Worm (Caenorhabditis elegans): Measurements from ENCODE around the gene msp-51.

ce11 chrIV:5290547-5290946, 4.6 kb downstream of the msp-51 start, which contains the start of gene nlp-47:
- TF ChIP-seq nhr-28 (tag; optimal IDR thresholded peaks at IDR 0.05) (no peak), hlh-1 (tag; optimal IDR thresholded peaks at IDR 0.05) (no peak)
